Fruit fly (Drosophila melanogaster) whole organism, embryonic: ENCODE measurements around the gene FIG4.
A peak's percentile ranks its signal among the peaks of the same experiment; 100 is the strongest.

Experiments
- Abd-B ChIP-seq: fragments of 200-800 bp; sonication (Bioruptor generic); optimal IDR thresholded peaks from 2 replicates; lab custom pipeline; 2018; ENCODE audit warnings: missing biosample characterization, mild to moderate bottlenecking, missing genetic modification characterization, moderate library complexity
- Atf3 ChIP-seq: fragments of 200-800 bp; sonication (Bioruptor generic); optimal IDR thresholded peaks from 3 replicates; lab custom pipeline; 2016; ENCODE audit warnings: missing biosample characterization, missing genetic modification characterization
- CG10209 ChIP-seq: fragments of 200-800 bp; sonication (Bioruptor generic); optimal IDR thresholded peaks from 3 replicates; lab custom pipeline; 2017; ENCODE audit warnings: missing biosample characterization, mild to moderate bottlenecking, missing genetic modification characterization, missing genetic modification reagents
- CG10543 ChIP-seq: fragments of 200-800 bp; sonication (Bioruptor generic); optimal IDR thresholded peaks from 3 replicates; lab custom pipeline; 2017; ENCODE audit warnings: missing biosample characterization, mild to moderate bottlenecking, missing genetic modification characterization, moderate library complexity
- CG12071 ChIP-seq: fragments of 200-800 bp; sonication (Bioruptor generic); optimal IDR thresholded peaks from 3 replicates; lab custom pipeline; 2018; ENCODE audit warnings: missing biosample characterization, mild to moderate bottlenecking, missing genetic modification characterization
- CG1602 ChIP-seq: fragments of 200-800 bp; sonication (Bioruptor generic); optimal IDR thresholded peaks from 3 replicates; lab custom pipeline; 2016; ENCODE audit warnings: missing biosample characterization, missing genetic modification characterization
- CG17912 ChIP-seq: fragments of 200-800 bp; sonication (Bioruptor generic); optimal IDR thresholded peaks from 2 replicates; lab custom pipeline; 2018; ENCODE audit warnings: missing biosample characterization, mild to moderate bottlenecking, missing genetic modification characterization
- CG18262 ChIP-seq: fragments of 200-800 bp; optimal IDR thresholded peaks from 3 replicates; lab custom pipeline; 2019; ENCODE audit warnings: missing biosample characterization, mild to moderate bottlenecking, missing genetic modification characterization, moderate library complexity
- CG18476 ChIP-seq: fragments of 200-800 bp; sonication (Bioruptor generic); optimal IDR thresholded peaks from 2 replicates; lab custom pipeline; 2016; ENCODE audit warnings: missing biosample characterization, mild to moderate bottlenecking, missing genetic modification characterization
- CG18619 ChIP-seq: fragments of 200-800 bp; sonication (Bioruptor generic); optimal IDR thresholded peaks from 3 replicates; lab custom pipeline; 2017; ENCODE audit warnings: missing biosample characterization, mild to moderate bottlenecking, missing genetic modification characterization
- CG2199 ChIP-seq: fragments of 200-800 bp; sonication (Bioruptor generic); IDR thresholded peaks from 3 replicates; pipeline ENCODE4 v1.3.6; 2022; ENCODE audit warnings: missing biosample characterization, missing genetic modification characterization
- CG30431 ChIP-seq: fragments of 200-800 bp; sonication (Bioruptor generic); optimal IDR thresholded peaks from 2 replicates; lab custom pipeline; 2017; ENCODE audit warnings: missing biosample characterization, missing genetic modification characterization
- CG31365 ChIP-seq: fragments of 200-800 bp; sonication (Bioruptor generic); optimal IDR thresholded peaks from 2 replicates; lab custom pipeline; 2018; ENCODE audit warnings: missing biosample characterization, mild to moderate bottlenecking, missing genetic modification characterization
- CG31441 ChIP-seq: fragments of 200-800 bp; sonication (Bioruptor generic); IDR thresholded peaks from 2 replicates; pipeline ENCODE4 v1.3.6; 2022; ENCODE audit warnings: missing biosample characterization, missing genetic modification characterization
- CG32772 ChIP-seq: fragments of 200-800 bp; sonication (Bioruptor generic); IDR thresholded peaks from 2 replicates; pipeline ENCODE4 v1.3.6; 2022; ENCODE audit warnings: missing biosample characterization, missing genetic modification characterization
- CG3847 ChIP-seq: fragments of 200-800 bp; sonication (Bioruptor generic); IDR thresholded peaks from 2 replicates; pipeline ENCODE4 v1.3.6; 2022; ENCODE audit warnings: missing biosample characterization, missing genetic modification characterization
- CG8290 ChIP-seq, 3 experiments: fragments of 200-800 bp; sonication (Bioruptor generic); optimal IDR thresholded peaks; 2 replicates each; lab custom pipeline; 2016 to 2019; ENCODE audit warnings: missing biosample characterization in 3 of 3, missing genetic modification characterization in 3 of 3, mild to moderate bottlenecking in 2 of 3, moderate library complexity in 1 of 3
- CG8388 ChIP-seq: fragments of 200-800 bp; sonication (Bioruptor generic); optimal IDR thresholded peaks from 2 replicates; lab custom pipeline; 2019; ENCODE audit warnings: missing biosample characterization, mild to moderate bottlenecking, missing genetic modification characterization, moderate library complexity
- Camta ChIP-seq: fragments of 200-800 bp; sonication (Bioruptor generic); optimal IDR thresholded peaks from 2 replicates; lab custom pipeline; 2016; ENCODE audit warnings: missing biosample characterization, missing genetic modification characterization
- CoRest ChIP-seq: fragments of 200-800 bp; sonication (Bioruptor generic); optimal IDR thresholded peaks from 3 replicates; lab custom pipeline; 2018; ENCODE audit warnings: missing biosample characterization, mild to moderate bottlenecking, missing genetic modification characterization, moderate library complexity
- Dek ChIP-seq: fragments of 200-800 bp; sonication (Bioruptor generic); optimal IDR thresholded peaks from 3 replicates; lab custom pipeline; 2019; ENCODE audit warnings: missing biosample characterization, mild to moderate bottlenecking, missing genetic modification characterization, moderate library complexity
- Drgx ChIP-seq: fragments of 200-800 bp; sonication (Bioruptor generic); IDR thresholded peaks from 2 replicates; pipeline ENCODE4 v1.3.6; 2022; ENCODE audit warnings: missing biosample characterization, missing genetic modification characterization
- ERR ChIP-seq: fragments of 200-800 bp; sonication (Bioruptor generic); optimal IDR thresholded peaks from 2 replicates; lab custom pipeline; 2016; ENCODE audit warnings: missing biosample characterization, missing genetic modification characterization
- Eip74EF ChIP-seq, 2 experiments: fragments of 200-800 bp in 1 of 2; fragments of >200 bp in 1 of 2; sonication (Bioruptor generic) in 1 of 2; optimal IDR thresholded peaks; 2 replicates each; lab custom pipeline; 2017 to 2019; ENCODE audit warnings: missing biosample characterization in 2 of 2, missing genetic modification characterization in 2 of 2, mild to moderate bottlenecking in 1 of 2, moderate library complexity in 1 of 2
- Ets65A ChIP-seq: fragments of 200-800 bp; sonication (Bioruptor generic); peaks from one replicate; lab custom pipeline; 2016; ENCODE audit warnings: missing biosample characterization, missing genetic modification characterization
- Ets97D ChIP-seq: fragments of 200-800 bp; sonication (Bioruptor generic); optimal IDR thresholded peaks from 3 replicates; lab custom pipeline; 2016; ENCODE audit warnings: missing biosample characterization, missing genetic modification characterization
- Fer2 ChIP-seq: fragments of 200-800 bp; sonication (Bioruptor generic); optimal IDR thresholded peaks from 2 replicates; lab custom pipeline; 2018; ENCODE audit warnings: missing biosample characterization, mild to moderate bottlenecking, missing genetic modification characterization, moderate library complexity
- Fer3 ChIP-seq: fragments of 200-800 bp; sonication (Bioruptor generic); optimal IDR thresholded peaks from 2 replicates; lab custom pipeline; 2018; ENCODE audit warnings: missing biosample characterization, mild to moderate bottlenecking, missing genetic modification characterization, moderate library complexity
- H15 ChIP-seq: fragments of 200-800 bp; sonication (Bioruptor generic); IDR thresholded peaks from 3 replicates; pipeline ENCODE4 v1.3.6; 2022; ENCODE audit warnings: missing biosample characterization, missing genetic modification characterization
- HHEX ChIP-seq: fragments of 200-800 bp; sonication (Bioruptor generic); optimal IDR thresholded peaks from 3 replicates; lab custom pipeline; 2017; ENCODE audit warnings: missing biosample characterization, mild to moderate bottlenecking, missing genetic modification characterization, missing genetic modification reagents
- HLH3B ChIP-seq: fragments of 200-800 bp; sonication (Bioruptor generic); IDR thresholded peaks from 2 replicates; pipeline ENCODE4 v1.3.6; 2022; ENCODE audit warnings: missing biosample characterization, missing genetic modification characterization
- NC2β ChIP-seq: fragments of 200-800 bp; sonication (Bioruptor generic); optimal IDR thresholded peaks from 2 replicates; lab custom pipeline; 2016; ENCODE audit warnings: missing biosample characterization, missing genetic modification characterization
- NK7.1 ChIP-seq: fragments of 200-800 bp; sonication (Bioruptor generic); optimal IDR thresholded peaks from 3 replicates; lab custom pipeline; 2016; ENCODE audit warnings: missing biosample characterization, missing genetic modification characterization
- Nf-YC ChIP-seq: fragments of 200-800 bp; optimal IDR thresholded peaks from 3 replicates; lab custom pipeline; 2019; ENCODE audit warnings: missing biosample characterization, mild to moderate bottlenecking, missing genetic modification characterization, moderate library complexity
- PHDP ChIP-seq: fragments of 200-800 bp; sonication (Bioruptor generic); optimal IDR thresholded peaks from 3 replicates; lab custom pipeline; 2018; ENCODE audit warnings: missing biosample characterization, mild to moderate bottlenecking, missing genetic modification characterization, moderate library complexity
- cato ChIP-seq: fragments of 200-800 bp; sonication (Bioruptor generic); optimal IDR thresholded peaks from 2 replicates; lab custom pipeline; 2016; ENCODE audit warnings: missing biosample characterization, missing genetic modification characterization, borderline replicate concordance
- chinmo ChIP-seq: fragments of 200-800 bp; sonication (Bioruptor generic); IDR thresholded peaks from 4 replicates; pipeline ENCODE4 v1.3.6; 2022; ENCODE audit warnings: missing biosample characterization, missing genetic modification characterization; ENCODE audit not compliant: partially characterized antibody
- crol ChIP-seq: fragments of 200-800 bp; sonication (Bioruptor generic); IDR thresholded peaks from 2 replicates; pipeline ENCODE4 v1.3.6; 2022; ENCODE audit warnings: missing biosample characterization, missing genetic modification characterization
- esg ChIP-seq: fragments of 200-800 bp; sonication (Bioruptor generic); conservative IDR thresholded peaks from 2 replicates; pipeline ENCODE4 v1.3.6; 2022; ENCODE audit warnings: missing biosample characterization, missing genetic modification characterization
- gcm ChIP-seq: fragments of 200-800 bp; sonication (Bioruptor generic); optimal IDR thresholded peaks from 2 replicates; lab custom pipeline; 2019; ENCODE audit warnings: missing biosample characterization, mild to moderate bottlenecking, missing genetic modification characterization, moderate library complexity
- gem ChIP-seq: fragments of 200-800 bp; sonication (Bioruptor generic); optimal IDR thresholded peaks from 2 replicates; lab custom pipeline; 2019; ENCODE audit warnings: missing biosample characterization, mild to moderate bottlenecking, missing genetic modification characterization, moderate library complexity
- grn ChIP-seq: fragments of 200-800 bp; sonication (Bioruptor generic); optimal IDR thresholded peaks from 3 replicates; lab custom pipeline; 2017; ENCODE audit warnings: missing biosample characterization, missing genetic modification characterization
- maf-S ChIP-seq: fragments of 200-800 bp; sonication (Bioruptor generic); optimal IDR thresholded peaks from 2 replicates; lab custom pipeline; 2016; ENCODE audit warnings: missing biosample characterization, missing genetic modification characterization
- mirr ChIP-seq: fragments of 200-800 bp; sonication (Bioruptor generic); optimal IDR thresholded peaks from 3 replicates; lab custom pipeline; 2018; ENCODE audit warnings: missing biosample characterization, mild to moderate bottlenecking, missing genetic modification characterization
- nom ChIP-seq: fragments of 200-800 bp; sonication (Bioruptor generic); optimal IDR thresholded peaks from 2 replicates; lab custom pipeline; 2017; ENCODE audit warnings: missing biosample characterization, missing genetic modification characterization, mild to moderate bottlenecking, moderate library complexity, missing genetic modification reagents
- onecut ChIP-seq: fragments of 200-800 bp; sonication (Bioruptor generic); IDR thresholded peaks from 2 replicates; pipeline ENCODE4 v1.3.6; 2022; ENCODE audit warnings: missing biosample characterization, missing genetic modification characterization
- ro ChIP-seq: fragments of 200-800 bp; sonication (Bioruptor generic); IDR thresholded peaks from 2 replicates; pipeline ENCODE4 v1.3.6; 2022; ENCODE audit warnings: missing biosample characterization, missing genetic modification characterization
- sisA ChIP-seq: fragments of 200-800 bp; sonication (Bioruptor generic); IDR thresholded peaks from 2 replicates; pipeline ENCODE4 v1.3.6; 2022; ENCODE audit warnings: missing biosample characterization, missing genetic modification characterization
- tna ChIP-seq: fragments of 200-800 bp; sonication (Bioruptor generic); IDR thresholded peaks from 2 replicates; pipeline ENCODE4 v1.3.6; 2022; ENCODE audit warnings: missing biosample characterization, missing genetic modification characterization; ENCODE audit not compliant: partially characterized antibody
- trh ChIP-seq: fragments of 200-800 bp; sonication (Bioruptor generic); optimal IDR thresholded peaks from 2 replicates; lab custom pipeline; 2016; ENCODE audit warnings: missing biosample characterization, missing genetic modification characterization

Gene FIG4

DNA sequence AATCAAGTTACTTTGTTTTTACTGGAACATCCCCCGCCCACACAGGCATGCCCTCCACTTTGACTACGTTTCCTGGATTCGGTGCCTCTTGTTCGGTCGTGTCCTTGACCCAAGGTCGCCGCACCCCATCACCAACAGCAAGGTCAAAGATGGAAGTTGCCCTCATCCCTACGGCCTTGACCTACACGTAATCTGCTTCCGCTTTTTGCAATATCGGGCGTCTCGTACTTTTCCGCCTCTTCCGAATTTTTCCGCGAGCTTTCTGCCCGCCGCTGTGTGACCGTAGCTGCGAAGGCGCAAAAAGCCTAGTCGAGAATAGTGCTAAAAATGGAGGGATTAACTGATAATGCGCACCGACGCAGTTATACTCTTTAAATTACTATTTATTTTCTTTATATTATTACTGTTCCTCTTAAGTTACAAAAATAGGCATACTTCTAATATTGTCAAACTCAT lies 8.4 kb upstream of the FIG4 start, which contains the start of gene Gs1l (continued):
- no peak for TF ChIP-seq gcm
- TF ChIP-seq sisA (GFP tag; lab: Robert Waterston, UW), result no peak
- no peak for TF ChIP-seq CG1602 (GFP tag; lab: Kevin White, UChicago)
- peak; percentile 5 for TF ChIP-seq Ets97D (GFP tag; lab: Kevin White, UChicago)
- TF ChIP-seq nom (GFP tag; lab: Kevin White, UChicago), result no peak
- no peak for TF ChIP-seq CG18476 (GFP tag; lab: Kevin White, UChicago)
- TF ChIP-seq HHEX, result no peak
- TF ChIP-seq tna (GFP tag; lab: Robert Waterston, UW), result no peak
- no peak for TF ChIP-seq H15 (GFP tag; lab: Robert Waterston, UW)
- TF ChIP-seq CG10209 (GFP tag; lab: Kevin White, UChicago), result no peak
- peak in 1 of 2 experiments; percentile 68 for TF ChIP-seq Eip74EF (GFP tag; optimal IDR thresholded peaks at IDR 0.05; lab: Kevin White, UChicago)
- TF ChIP-seq CG17912, result no peak
- TF ChIP-seq CG18619 (GFP tag; lab: Kevin White, UChicago), result no peak
- no peak for TF ChIP-seq trh (GFP tag; lab: Kevin White, UChicago)
- no peak for TF ChIP-seq maf-S (GFP tag; lab: Kevin White, UChicago)
- no peak for TF ChIP-seq mirr (GFP tag; lab: Kevin White, UChicago)
- TF ChIP-seq gem, result peak; percentile 37
- no peak for TF ChIP-seq ro (GFP tag; lab: Robert Waterston, UW)
- no peak for TF ChIP-seq Ets65A (GFP tag; lab: Kevin White, UChicago)
- no peak for TF ChIP-seq onecut
- TF ChIP-seq CG8290 (GFP tag; optimal IDR thresholded peaks at IDR 0.05; lab: Kevin White, UChicago), result no peak
- TF ChIP-seq CG8290 (tag; optimal IDR thresholded peaks at IDR 0.05; lab: Kevin White, UChicago), result peak in 1 of 2 experiments; percentile 49
- TF ChIP-seq CG18262 (tag; lab: Kevin White, UChicago), result peak; percentile 8
- TF ChIP-seq cato (GFP tag; lab: Kevin White, UChicago), result no peak
- TF ChIP-seq Fer2 (tag; lab: Kevin White, UChicago), result no peak
- no peak for TF ChIP-seq Abd-B (GFP tag; lab: Kevin White, UChicago)
- peak; percentile 54 for TF ChIP-seq Drgx (GFP tag; lab: Robert Waterston, UW)
- TF ChIP-seq CG3847, result peak; percentile 42; the same call in 1 of the 2 replicates
- no peak for TF ChIP-seq CG8388
- no peak for TF ChIP-seq CG32772 (GFP tag; lab: Robert Waterston, UW)
- 0 out of 4 replicates have a peak, but pooled peaks have one; percentile 5 for TF ChIP-seq chinmo (GFP tag; lab: Robert Waterston, UW)
- TF ChIP-seq CoRest, result peak; percentile 23
- 0 out of 2 replicates have a peak, but pooled peaks have one; percentile 24 for TF ChIP-seq CG31441
- TF ChIP-seq ERR (GFP tag; lab: Kevin White, UChicago), result peak; percentile 88
- no peak for TF ChIP-seq CG12071 (GFP tag; lab: Kevin White, UChicago)
- TF ChIP-seq Camta (GFP tag; lab: Kevin White, UChicago), result no peak
- TF ChIP-seq Atf3, result no peak
- no peak for TF ChIP-seq CG2199 (GFP tag; lab: Robert Waterston, UW)
- no peak for TF ChIP-seq HLH3B (GFP tag; lab: Robert Waterston, UW)
- no peak for TF ChIP-seq CG31365 (tag; lab: Kevin White, UChicago)
- no peak for TF ChIP-seq esg (GFP tag; lab: Robert Waterston, UW)
- no peak for TF ChIP-seq NK7.1 (GFP tag; lab: Kevin White, UChicago)
- TF ChIP-seq crol, result 0 out of 2 replicates have a peak, but pooled peaks have one; percentile 15
- peak; percentile 38 for TF ChIP-seq Dek (tag; lab: Kevin White, UChicago)
- TF ChIP-seq Fer3, result peak; percentile 5
- no peak for TF ChIP-seq NC2β (GFP tag; lab: Kevin White, UChicago)
- peak; percentile 30 for TF ChIP-seq PHDP (tag; lab: Kevin White, UChicago)
- TF ChIP-seq Nf-YC (tag; lab: Kevin White, UChicago), result peak; percentile 22
- no peak for TF ChIP-seq CG10543
- TF ChIP-seq grn (GFP tag; lab: Kevin White, UChicago), result no peak
- TF ChIP-seq CG30431 (GFP tag; lab: Kevin White, UChicago), result no peak
